Worm (Caenorhabditis elegans) whole organism, L4 larva: ENCODE results near the gene K01D12.5.

Source experiments
- lin-39 ChIP-seq: fragments of 150-350 bp; optimal IDR thresholded peaks from 2 replicates; lab custom pipeline; 2014; ENCODE audit warnings: missing biosample characterization, missing genetic modification reagents, missing genetic modification characterization
- nhr-41 ChIP-seq: fragments of 200-800 bp; sonication (Bioruptor generic); IDR thresholded peaks from 2 replicates; pipeline ENCODE4 v1.3.6; 2022; ENCODE audit warnings: missing genetic modification reagents, missing genetic modification characterization, missing compliant biosample characterization
- snpc-4 ChIP-seq: fragments of 150-350 bp; optimal IDR thresholded peaks from 2 replicates; lab custom pipeline; 2014; ENCODE audit warnings: missing biosample characterization, missing genetic modification characterization
- unc-39 ChIP-seq: sonication (generic microtip); optimal IDR thresholded peaks from 2 replicates; lab custom pipeline; 2017; ENCODE audit warnings: missing biosample characterization, missing genetic modification characterization
- zfp-3 ChIP-seq: fragments of 200-800 bp; sonication (Bioruptor generic); conservative IDR thresholded peaks from 2 replicates; pipeline ENCODE4 v1.3.6; 2022; ENCODE audit warnings: missing genetic modification reagents, missing genetic modification characterization, missing compliant biosample characterization

DNA sequence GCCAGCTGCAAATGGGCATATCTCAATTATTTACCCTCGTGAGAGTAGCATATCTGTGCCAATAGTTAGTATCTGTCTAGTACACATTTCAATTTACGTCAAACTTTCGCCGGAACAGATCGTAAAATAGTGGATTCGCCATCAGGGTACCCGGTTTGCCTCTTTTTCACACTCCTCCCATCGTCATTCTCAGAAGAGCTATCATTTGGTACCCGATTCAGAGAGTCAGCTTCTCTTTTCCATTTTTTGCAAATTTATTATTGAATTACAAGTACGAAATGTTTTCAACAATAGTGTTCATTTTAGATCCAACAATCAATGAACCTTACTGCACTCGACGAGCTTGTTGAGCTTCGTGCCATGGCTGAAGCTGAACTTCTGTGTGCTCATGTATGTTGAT lies 31.4 kb downstream of the K01D12.5 start, which contains the start of gene C54D10.5:
- TF ChIP-seq snpc-4 (tag; lab: Kevin White, UChicago) = no peak
- TF ChIP-seq lin-39 (tag; lab: Kevin White, UChicago) = no peak
- TF ChIP-seq zfp-3 (GFP tag; lab: Robert Waterston, UW) = no peak
- no peak for TF ChIP-seq unc-39 (tag; lab: Kevin White, UChicago)
- no peak for TF ChIP-seq nhr-41
